Worm (Caenorhabditis elegans) whole organism, late embryonic: ENCODE measurements around the gene T05A8.6.

Source experiments
- ahr-1 ChIP-seq: sonication (generic microtip); optimal IDR thresholded peaks from 2 replicates; lab custom pipeline; 2016; ENCODE audit warnings: missing genetic modification characterization, missing compliant biosample characterization
- eyg-1 ChIP-seq: sonication (generic microtip); optimal IDR thresholded peaks from 2 replicates; lab custom pipeline; 2016; ENCODE audit warnings: missing genotype, missing genetic modification characterization, missing compliant biosample characterization
- hlh-13 ChIP-seq: fragments of 200-800 bp; sonication (Bioruptor generic); optimal IDR thresholded peaks from 2 replicates; lab custom pipeline; 2018; ENCODE audit warnings: mild to moderate bottlenecking, missing genetic modification characterization, missing compliant biosample characterization
- hlh-8 ChIP-seq: sonication (generic microtip); optimal IDR thresholded peaks from 2 replicates; lab custom pipeline; 2016; ENCODE audit warnings: missing genotype, missing genetic modification characterization, missing compliant biosample characterization
- npax-4 ChIP-seq: sonication (generic microtip); optimal IDR thresholded peaks from 2 replicates; lab custom pipeline; 2016; ENCODE audit warnings: missing genetic modification characterization, missing compliant biosample characterization
- pqm-1 ChIP-seq: sonication (generic microtip); optimal IDR thresholded peaks from 2 replicates; lab custom pipeline; 2016; ENCODE audit warnings: missing genetic modification characterization, missing compliant biosample characterization
- zip-5 ChIP-seq: sonication (generic microtip); optimal IDR thresholded peaks from 2 replicates; lab custom pipeline; 2016; ENCODE audit warnings: missing genetic modification characterization, missing compliant biosample characterization

ce11 chrII:2770788-2771187, 31.3 kb upstream of the T05A8.6 start, which contains the start of gene fbxb-105:
- no peak for TF ChIP-seq pqm-1
- no peak for TF ChIP-seq hlh-8 (tag; lab: Kevin White, UChicago)
- TF ChIP-seq eyg-1 (tag; lab: Kevin White, UChicago), result no peak
- TF ChIP-seq hlh-13, result no peak
- no peak for TF ChIP-seq ahr-1 (tag; lab: Kevin White, UChicago)
- TF ChIP-seq zip-5 (tag; lab: Kevin White, UChicago), result no peak
- no peak for TF ChIP-seq npax-4 (tag; lab: Kevin White, UChicago)
